Fruit fly (Drosophila melanogaster) whole organism: ENCODE data around the gene CG15643.

Source experiments
- Dll ChIP-seq: fragments of >200 bp; optimal IDR thresholded peaks from 2 replicates; lab custom pipeline; 2017
- EcR ChIP-seq, 2 experiments: fragments of >200 bp; optimal IDR thresholded peaks; 2 replicates each; lab custom pipeline; 2017; ENCODE audit warnings: missing biosample characterization in 2 of 2, missing genetic modification characterization in 2 of 2, missing genetic modification reagents in 2 of 2
- pan ChIP-seq: fragments of >200 bp; optimal IDR thresholded peaks from 2 replicates; lab custom pipeline; 2017
- psq ChIP-seq: fragments of >200 bp; optimal IDR thresholded peaks from 2 replicates; lab custom pipeline; 2017
- usp ChIP-seq: fragments of >200 bp; optimal IDR thresholded peaks from 2 replicates; lab custom pipeline; 2017; ENCODE audit warnings: missing biosample characterization, missing genetic modification characterization, mixed read lengths

DNA sequence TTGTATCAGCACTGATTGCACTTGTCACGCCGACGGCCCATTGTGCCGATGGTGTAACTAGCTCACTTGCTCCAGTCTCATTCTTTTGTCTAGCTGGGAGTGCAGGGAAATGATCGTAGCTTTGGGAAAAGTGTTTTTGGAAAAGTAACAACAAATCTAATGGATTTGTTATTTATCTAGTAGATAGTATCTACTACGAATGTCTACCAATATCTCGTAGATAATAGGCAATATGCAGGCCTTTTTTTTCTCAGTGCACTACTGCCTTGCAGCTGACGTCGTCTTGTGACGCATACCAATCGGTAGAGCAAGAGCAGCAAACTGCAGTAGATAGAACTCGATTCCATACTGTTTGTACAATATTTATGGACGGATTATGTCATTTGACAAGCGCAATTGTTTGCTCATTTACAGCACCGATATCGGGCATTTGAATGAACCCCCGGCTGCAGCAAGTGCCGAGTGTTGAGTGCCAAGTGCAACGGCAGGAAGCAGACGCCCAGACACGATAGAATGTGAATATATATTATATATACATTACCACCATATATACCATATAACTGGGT is 28.4 kb downstream of the CG15643 start:
- TF ChIP-seq Dll (lab: Kevin White, UChicago) (no peak), psq (lab: Kevin White, UChicago) (no peak), pan (no peak), usp (no peak), EcR (GFP tag; optimal IDR thresholded peaks at IDR 0.05; lab: Kevin White, UChicago) (no peak)
